Worm (Caenorhabditis elegans) whole organism, L4 larva: ENCODE results near the gene rbm-22.

Experiments
- F10B5.3 ChIP-seq: sonication (generic microtip); optimal IDR thresholded peaks from 2 replicates; lab custom pipeline; 2016; ENCODE audit warnings: mild to moderate bottlenecking, missing genetic modification characterization, missing compliant biosample characterization
- F37D6.2 ChIP-seq: sonication (generic microtip); optimal IDR thresholded peaks from 2 replicates; lab custom pipeline; 2016; ENCODE audit warnings: mild to moderate bottlenecking, missing genetic modification characterization, missing compliant biosample characterization
- R02D3.7 ChIP-seq: fragments of 150-350 bp; sonication (generic microtip); optimal IDR thresholded peaks from 3 replicates; lab custom pipeline; 2014; ENCODE audit warnings: missing biosample characterization, missing genetic modification characterization
- T26A8.4 ChIP-seq: fragments of 200-800 bp; sonication (Bioruptor generic); IDR thresholded peaks from 2 replicates; pipeline ENCODE4 v1.3.6; 2022; ENCODE audit warnings: missing genetic modification characterization, missing compliant biosample characterization
- Y5F2A.4 ChIP-seq: fragments of 200-800 bp; sonication (Bioruptor generic); optimal IDR thresholded peaks from 2 replicates; lab custom pipeline; 2018; ENCODE audit warnings: mild to moderate bottlenecking, missing genetic modification characterization, missing compliant biosample characterization
- ZK337.2 ChIP-seq: fragments of 200-800 bp; sonication (Bioruptor generic); IDR thresholded peaks from 2 replicates; pipeline ENCODE4 v1.3.6; 2022; ENCODE audit warnings: missing genetic modification reagents, missing genetic modification characterization, missing compliant biosample characterization
- aha-1 ChIP-seq: fragments of 150-350 bp; peaks from one replicate; lab custom pipeline; 2014; ENCODE audit warnings: missing biosample characterization, missing genetic modification characterization
- aly-2 ChIP-seq: sonication (generic microtip); optimal IDR thresholded peaks from 2 replicates; lab custom pipeline; 2018; ENCODE audit warnings: missing biosample characterization, missing genetic modification characterization
- ama-1 ChIP-seq: fragments of 150-350 bp; optimal IDR thresholded peaks from 2 replicates; lab custom pipeline; 2014; ENCODE audit warnings: inconsistent platforms, mixed read lengths
- attf-4 ChIP-seq: sonication (generic microtip); optimal IDR thresholded peaks from 3 replicates; lab custom pipeline; 2017; ENCODE audit warnings: missing biosample characterization, missing genetic modification characterization
- ceh-20 ChIP-seq: fragments of 200-800 bp; sonication (Bioruptor generic); IDR thresholded peaks from 2 replicates; pipeline ENCODE4 v1.3.6; 2022; ENCODE audit warnings: missing genetic modification reagents, missing genetic modification characterization, missing compliant biosample characterization
- ceh-32 ChIP-seq: sonication (generic microtip); optimal IDR thresholded peaks from 2 replicates; lab custom pipeline; 2016; ENCODE audit warnings: mild to moderate bottlenecking, missing genetic modification characterization, missing compliant biosample characterization; ENCODE audit not compliant: poor library complexity
- daf-16 ChIP-seq, 3 experiments: sonication (generic microtip); optimal IDR thresholded peaks; 2 replicates each; lab custom pipeline; 2016 to 2017; ENCODE audit warnings: missing genetic modification characterization in 3 of 3, missing genetic modification reagents in 3 of 3, mild to moderate bottlenecking in 2 of 3, missing compliant biosample characterization in 2 of 3, missing biosample characterization in 1 of 3, moderate library complexity in 1 of 3
- daf-19 ChIP-seq: fragments of 200-800 bp; sonication (Bioruptor generic); conservative IDR thresholded peaks from 2 replicates; pipeline ENCODE4 v1.3.6; 2022; ENCODE audit warnings: missing genetic modification characterization, missing compliant biosample characterization
- daf-8 ChIP-seq: fragments of 200-800 bp; sonication (Bioruptor generic); IDR thresholded peaks from 2 replicates; pipeline ENCODE4 v1.3.6; 2022; ENCODE audit warnings: missing genetic modification characterization, missing compliant biosample characterization
- dmd-6 ChIP-seq: fragments of 200-800 bp; sonication (Bioruptor generic); IDR thresholded peaks from 2 replicates; pipeline ENCODE4 v1.3.6; 2022; ENCODE audit warnings: missing genetic modification reagents, missing genetic modification characterization, missing compliant biosample characterization
- dmd-9 ChIP-seq: fragments of 200-800 bp; sonication (Bioruptor generic); IDR thresholded peaks from 2 replicates; pipeline ENCODE4 v1.3.6; 2022; ENCODE audit warnings: missing genetic modification reagents, missing genetic modification characterization, missing compliant biosample characterization
- dve-1 ChIP-seq: sonication (generic microtip); optimal IDR thresholded peaks from 2 replicates; lab custom pipeline; 2017; ENCODE audit warnings: antibody characterized with exemption, mild to moderate bottlenecking, missing genetic modification characterization, missing compliant biosample characterization; ENCODE audit not compliant: insufficient read depth
- egl-43 ChIP-seq: fragments of 200-800 bp; sonication (Bioruptor generic); IDR thresholded peaks from 2 replicates; pipeline ENCODE4 v1.3.6; 2022; ENCODE audit warnings: missing genetic modification reagents, missing genetic modification characterization, missing compliant biosample characterization
- fos-1 ChIP-seq: fragments of 150-350 bp; optimal IDR thresholded peaks from 2 replicates; lab custom pipeline; 2014; ENCODE audit warnings: missing biosample characterization, missing genetic modification characterization
- hlh-11 ChIP-seq: fragments of 200-800 bp; sonication (Bioruptor generic); optimal IDR thresholded peaks from 2 replicates; lab custom pipeline; 2018; ENCODE audit warnings: mild to moderate bottlenecking, missing genetic modification characterization, missing compliant biosample characterization
- hlh-30 ChIP-seq: sonication (generic microtip); optimal IDR thresholded peaks from 2 replicates; lab custom pipeline; 2017; ENCODE audit warnings: antibody characterized with exemption, mild to moderate bottlenecking, missing genetic modification characterization, missing compliant biosample characterization; ENCODE audit not compliant: insufficient read depth
- hmg-1.1 ChIP-seq: fragments of 200-800 bp; sonication (Bioruptor generic); IDR thresholded peaks from 2 replicates; pipeline ENCODE4 v1.3.6; 2022; ENCODE audit warnings: missing genetic modification reagents, missing genetic modification characterization, missing compliant biosample characterization
- mep-1 ChIP-seq: fragments of 150-350 bp; sonication (generic microtip); optimal IDR thresholded peaks from 3 replicates; lab custom pipeline; 2014; ENCODE audit warnings: missing biosample characterization, missing genetic modification characterization
- mxl-2 ChIP-seq: fragments of 200-800 bp; sonication (Bioruptor generic); conservative IDR thresholded peaks from 2 replicates; pipeline ENCODE4 v1.3.6; 2022; ENCODE audit warnings: missing genetic modification reagents, missing genetic modification characterization, missing compliant biosample characterization
- mxl-3 ChIP-seq: fragments of 200-800 bp; sonication (Bioruptor generic); optimal IDR thresholded peaks from 2 replicates; lab custom pipeline; 2018; ENCODE audit warnings: mild to moderate bottlenecking, missing genetic modification characterization, missing compliant biosample characterization
- nhr-10 ChIP-seq: fragments of 150-350 bp; optimal IDR thresholded peaks from 2 replicates; lab custom pipeline; 2014; ENCODE audit warnings: missing biosample characterization, missing genetic modification characterization
- nhr-102 ChIP-seq: sonication (generic microtip); optimal IDR thresholded peaks from 2 replicates; lab custom pipeline; 2016; ENCODE audit warnings: mild to moderate bottlenecking, missing genetic modification characterization, moderate library complexity, missing compliant biosample characterization
- nhr-111 ChIP-seq: fragments of 200-800 bp; sonication (Bioruptor generic); optimal IDR thresholded peaks from 2 replicates; lab custom pipeline; 2018; ENCODE audit warnings: mild to moderate bottlenecking, missing genetic modification characterization, missing compliant biosample characterization
- nhr-28 ChIP-seq: fragments of 150-350 bp; optimal IDR thresholded peaks from 2 replicates; lab custom pipeline; 2014; ENCODE audit warnings: missing biosample characterization, missing genetic modification characterization
- nhr-48 ChIP-seq: sonication (generic microtip); optimal IDR thresholded peaks from 2 replicates; lab custom pipeline; 2016; ENCODE audit warnings: mild to moderate bottlenecking, missing genetic modification characterization, missing compliant biosample characterization
- pqm-1 ChIP-seq: sonication (generic microtip); optimal IDR thresholded peaks from 2 replicates; lab custom pipeline; 2017; ENCODE audit warnings: missing biosample characterization, missing genetic modification characterization
- saeg-2 ChIP-seq: fragments of 200-800 bp; sonication (Bioruptor generic); IDR thresholded peaks from 2 replicates; pipeline ENCODE4 v1.3.6; 2022; ENCODE audit warnings: missing genetic modification reagents, missing genetic modification characterization, missing compliant biosample characterization
- sdz-12 ChIP-seq: fragments of 200-800 bp; sonication (Bioruptor generic); optimal IDR thresholded peaks from 2 replicates; lab custom pipeline; 2018; ENCODE audit warnings: mild to moderate bottlenecking, missing genetic modification characterization, missing compliant biosample characterization
- set-16 ChIP-seq: fragments of 200-800 bp; sonication (Bioruptor generic); IDR thresholded peaks from 2 replicates; pipeline ENCODE4 v1.3.6; 2022; ENCODE audit warnings: missing genetic modification reagents, missing genetic modification characterization, missing compliant biosample characterization
- snpc-1.2 ChIP-seq: fragments of 200-800 bp; sonication (Bioruptor generic); IDR thresholded peaks from 2 replicates; pipeline ENCODE4 v1.3.6; 2022; ENCODE audit warnings: missing genetic modification reagents, missing genetic modification characterization, missing compliant biosample characterization
- snpc-4 ChIP-seq: fragments of 150-350 bp; optimal IDR thresholded peaks from 2 replicates; lab custom pipeline; 2014; ENCODE audit warnings: missing biosample characterization, missing genetic modification characterization
- spr-1 ChIP-seq: sonication (generic microtip); optimal IDR thresholded peaks from 2 replicates; lab custom pipeline; 2016; ENCODE audit warnings: mild to moderate bottlenecking, missing genetic modification characterization, missing compliant biosample characterization
- tag-97 ChIP-seq: fragments of 200-800 bp; sonication (Bioruptor generic); IDR thresholded peaks from 2 replicates; pipeline ENCODE4 v1.3.6; 2022; ENCODE audit warnings: missing genetic modification characterization, missing compliant biosample characterization
- tra-1 ChIP-seq: fragments of 200-800 bp; sonication (Bioruptor generic); IDR thresholded peaks from 2 replicates; pipeline ENCODE4 v1.3.6; 2022; ENCODE audit warnings: missing genetic modification reagents, missing genetic modification characterization, missing compliant biosample characterization
- unc-62 ChIP-seq, 3 experiments: fragments of 150-350 bp in 1 of 3; sonication (generic microtip); optimal IDR thresholded peaks in 2 of 3; peaks in 1 of 3; 1 replicate in 1 of 3; 2 replicates in 2 of 3; lab custom pipeline; 2014 to 2017; ENCODE audit warnings: missing biosample characterization in 3 of 3, missing genetic modification characterization in 3 of 3, missing genetic modification reagents in 3 of 3, missing genotype in 1 of 3
- vab-7 ChIP-seq: fragments of 200-800 bp; sonication (Bioruptor generic); IDR thresholded peaks from 2 replicates; pipeline ENCODE4 v1.3.6; 2022; ENCODE audit warnings: missing genetic modification reagents, missing genetic modification characterization, missing compliant biosample characterization
- zfp-2 ChIP-seq: sonication (generic microtip); optimal IDR thresholded peaks from 2 replicates; lab custom pipeline; 2016; ENCODE audit warnings: mild to moderate bottlenecking, missing genetic modification characterization, missing compliant biosample characterization
- zfp-3 ChIP-seq: fragments of 200-800 bp; sonication (Bioruptor generic); conservative IDR thresholded peaks from 2 replicates; pipeline ENCODE4 v1.3.6; 2022; ENCODE audit warnings: missing genetic modification reagents, missing genetic modification characterization, missing compliant biosample characterization

The rbm-22 gene

ce11 chrIV:10819049-10819448 is 42.2 kb upstream of the rbm-22 start (continued):
- TF ChIP-seq fos-1 (tag; lab: Kevin White, UChicago), result no peak
- peak; percentile 62; the same call in 1 of the 2 replicates for TF ChIP-seq egl-43 (GFP tag; lab: Robert Waterston, UW)
- TF ChIP-seq nhr-102 (tag; lab: Kevin White, UChicago), result no peak
- no peak for TF ChIP-seq ama-1 (lab: Kevin White, UChicago)
- TF ChIP-seq vab-7 (GFP tag; lab: Robert Waterston, UW), result 0 out of 2 replicates have a peak, but pooled peaks have one; percentile 19
- TF ChIP-seq daf-16 (GFP tag; optimal IDR thresholded peaks at IDR 0.05; lab: Kevin White, UChicago), result no peak
- TF ChIP-seq daf-16 (tag; optimal IDR thresholded peaks at IDR 0.05; lab: Kevin White, UChicago), result no peak
- no peak for TF ChIP-seq nhr-111 (GFP tag; lab: Kevin White, UChicago)
- no peak for TF ChIP-seq ZK337.2
- no peak for TF ChIP-seq saeg-2 (GFP tag; lab: Robert Waterston, UW)

DNA sequence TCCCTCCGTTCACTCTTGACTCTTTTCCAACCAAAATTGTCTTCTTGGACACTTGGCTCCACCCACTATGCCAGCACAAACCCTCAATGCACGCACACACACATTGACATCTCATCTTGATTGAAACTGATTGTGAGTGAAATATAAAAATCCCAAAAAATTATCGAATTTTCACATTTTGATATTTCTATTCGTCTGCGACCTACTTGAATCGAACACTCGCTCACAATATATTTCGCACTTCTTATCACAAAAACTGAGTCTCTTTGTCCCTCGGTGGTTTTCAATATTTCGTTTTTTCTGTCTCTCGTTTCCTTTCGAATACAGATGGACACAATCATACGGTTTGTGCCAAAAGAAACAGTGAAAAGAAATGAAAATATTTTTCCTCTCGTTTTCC is 41.1 kb upstream of the rbm-22 start:
- TF ChIP-seq nhr-10 (tag; lab: Kevin White, UChicago) (no peak), hlh-11 (tag; lab: Kevin White, UChicago) (peak; percentile 69), dve-1 (tag; lab: Kevin White, UChicago) (peak; percentile 61), nhr-28 (peak; percentile 61), dmd-6 (GFP tag; lab: Robert Waterston, UW) (peak; percentile 67), aha-1 (peak; percentile 51), daf-16 (GFP tag; optimal IDR thresholded peaks at IDR 0.05; lab: Kevin White, UChicago) (no peak), daf-16 (tag; optimal IDR thresholded peaks at IDR 0.05; lab: Kevin White, UChicago) (peak; percentile 73), mxl-3 (peak; percentile 17), hmg-1.1 (GFP tag; lab: Robert Waterston, UW) (0 out of 2 replicates have a peak, but pooled peaks have one; percentile 22), pqm-1 (tag; lab: Kevin White, UChicago) (peak; percentile 34), attf-4 (no peak), dmd-9 (GFP tag; lab: Robert Waterston, UW) (no peak), unc-62 (GFP tag; optimal IDR thresholded peaks at IDR 0.05 in 1 of 2; lab: Kevin White, UChicago) (peak in 1 of 2 experiments; percentile 76), unc-62 (tag; optimal IDR thresholded peaks at IDR 0.05; lab: Kevin White, UChicago) (no peak)

ce11 chrIV:10820837-10821671 is 40.1 kb upstream of the rbm-22 start:
- no peak for TF ChIP-seq zfp-3 (GFP tag; lab: Robert Waterston, UW)
- TF ChIP-seq F37D6.2 (tag; lab: Kevin White, UChicago), result no peak
- no peak for TF ChIP-seq daf-8
- no peak for TF ChIP-seq tra-1 (GFP tag; lab: Robert Waterston, UW)
- TF ChIP-seq daf-19, result no peak
- no peak for TF ChIP-seq R02D3.7 (tag; lab: Kevin White, UChicago)
- peak in 1 of 2 experiments; percentile 99 for TF ChIP-seq unc-62 (GFP tag; optimal IDR thresholded peaks at IDR 0.05 in 1 of 2; lab: Kevin White, UChicago)
- no peak for TF ChIP-seq unc-62 (tag; optimal IDR thresholded peaks at IDR 0.05; lab: Kevin White, UChicago)
- TF ChIP-seq hlh-30, result peak; percentile 93
- TF ChIP-seq sdz-12 (GFP tag; lab: Kevin White, UChicago), result no peak
- no peak for TF ChIP-seq aly-2
- no peak for TF ChIP-seq ama-1 (lab: Kevin White, UChicago)
- no peak for TF ChIP-seq T26A8.4 (GFP tag; lab: Robert Waterston, UW)
- TF ChIP-seq tag-97, result no peak
- TF ChIP-seq nhr-48 (tag; lab: Kevin White, UChicago), result no peak
- TF ChIP-seq ceh-32 (tag; lab: Kevin White, UChicago), result no peak
- TF ChIP-seq ceh-20 (GFP tag; lab: Robert Waterston, UW), result 0 out of 2 replicates have a peak, but pooled peaks have one; percentile 8
- no peak for TF ChIP-seq snpc-4 (tag; lab: Kevin White, UChicago)
- no peak for TF ChIP-seq zfp-2
- peak; percentile 94 for TF ChIP-seq aha-1
- TF ChIP-seq mep-1 (tag; lab: Kevin White, UChicago), result no peak
- no peak for TF ChIP-seq F10B5.3 (tag; lab: Kevin White, UChicago)
- no peak for TF ChIP-seq Y5F2A.4 (GFP tag; lab: Kevin White, UChicago)
- TF ChIP-seq snpc-1.2 (GFP tag; lab: Robert Waterston, UW), result 0 out of 2 replicates have a peak, but pooled peaks have one; percentile 19
- TF ChIP-seq set-16 (GFP tag; lab: Robert Waterston, UW), result no peak
- no peak for TF ChIP-seq mxl-2 (GFP tag; lab: Robert Waterston, UW)
- TF ChIP-seq fos-1 (tag; lab: Kevin White, UChicago), result no peak
- no peak for TF ChIP-seq spr-1 (tag; lab: Kevin White, UChicago)
